Worm (Caenorhabditis elegans): Measurements from ENCODE around the gene srz-104.

- TF ChIP-seq dpff-1 (tag; optimal IDR thresholded peaks at IDR 0.05): no peak
- TF ChIP-seq T26A5.8 (tag; optimal IDR thresholded peaks at IDR 0.05): no peak
- TF ChIP-seq pha-4 (tag; optimal IDR thresholded peaks at IDR 0.05): no peak
- no peak for TF ChIP-seq madf-6 (GFP tag; IDR thresholded peaks at IDR 0.05)
Observed at ce11 chrIV:16335037-16335436, 11.6 kb downstream of the srz-104 start, which contains the start of gene srz-38.

Data from whole organism, young adult.